Worm (Caenorhabditis elegans) whole organism, mixed stage, embryonic: ENCODE data around the gene ceh-32.

Experiments
- ceh-39 ChIP-seq: fragments of 150-350 bp; optimal IDR thresholded peaks from 2 replicates; lab custom pipeline; 2014; ENCODE audit warnings: missing biosample characterization, missing genetic modification characterization
- flh-1 ChIP-seq: fragments of 200-800 bp; sonication (Bioruptor generic); optimal IDR thresholded peaks from 2 replicates; lab custom pipeline; 2018; ENCODE audit warnings: mild to moderate bottlenecking, missing genetic modification characterization, moderate library complexity, missing compliant biosample characterization
- ham-2 ChIP-seq: fragments of 200-800 bp; sonication (Bioruptor generic); optimal IDR thresholded peaks from 2 replicates; lab custom pipeline; 2018; ENCODE audit warnings: mild to moderate bottlenecking, missing genetic modification characterization, missing compliant biosample characterization
- nhr-12 ChIP-seq: fragments of 150-350 bp; optimal IDR thresholded peaks from 2 replicates; lab custom pipeline; 2014; ENCODE audit warnings: missing biosample characterization, missing genetic modification characterization
- snpc-4 ChIP-seq: fragments of 150-350 bp; optimal IDR thresholded peaks from 2 replicates; lab custom pipeline; 2014; ENCODE audit warnings: missing biosample characterization, missing genetic modification characterization
- unc-120 ChIP-seq: sonication (generic microtip); optimal IDR thresholded peaks from 2 replicates; lab custom pipeline; 2017; ENCODE audit warnings: missing genetic modification characterization, missing compliant biosample characterization; ENCODE audit not compliant: poor library complexity, severe bottlenecking
- zip-8 ChIP-seq: fragments of 150-350 bp; optimal IDR thresholded peaks from 2 replicates; lab custom pipeline; 2014; ENCODE audit warnings: missing biosample characterization, missing genetic modification characterization
- ztf-11 ChIP-seq: fragments of 150-350 bp; optimal IDR thresholded peaks from 2 replicates; lab custom pipeline; 2014; ENCODE audit warnings: missing biosample characterization, missing genetic modification characterization

- no peak for TF ChIP-seq snpc-4 (tag; lab: Kevin White, UChicago)
- TF ChIP-seq ham-2 (GFP tag; lab: Kevin White, UChicago): no peak
- no peak for TF ChIP-seq zip-8
- TF ChIP-seq ztf-11 (tag; lab: Kevin White, UChicago): no peak
- no peak for TF ChIP-seq flh-1 (GFP tag; lab: Kevin White, UChicago)
- no peak for TF ChIP-seq unc-120 (tag; lab: Kevin White, UChicago)
- no peak for TF ChIP-seq ceh-39
- no peak for TF ChIP-seq nhr-12 (tag; lab: Kevin White, UChicago)
These were observed 9.6 kb downstream of the ceh-32 start, which contains the start of gene W05E10.5 for ce11 chrV:11695597-11695996.
